Worm (Caenorhabditis elegans) whole organism, L4 larva: Measurements from ENCODE around the gene D1005.4.

ENCODE experiments used
- ZK546.5 ChIP-seq, 2 experiments: sonication (generic microtip); optimal IDR thresholded peaks; 2 replicates each; lab custom pipeline; 2017; ENCODE audit warnings: missing biosample characterization in 2 of 2, missing genetic modification characterization in 2 of 2
- arid-1 ChIP-seq: fragments of 200-800 bp; sonication (Bioruptor generic); conservative IDR thresholded peaks from 2 replicates; pipeline ENCODE4 v1.3.6; 2022; ENCODE audit warnings: missing genetic modification reagents, missing genetic modification characterization, missing compliant biosample characterization
- ceh-44 ChIP-seq: fragments of 200-800 bp; sonication (Bioruptor generic); IDR thresholded peaks from 2 replicates; pipeline ENCODE4 v1.3.6; 2022; ENCODE audit warnings: missing genetic modification reagents, missing genetic modification characterization, missing compliant biosample characterization
- ceh-82 ChIP-seq: sonication (generic microtip); optimal IDR thresholded peaks from 2 replicates; lab custom pipeline; 2017; ENCODE audit warnings: missing biosample characterization, missing genetic modification characterization
- egl-27 ChIP-seq: sonication (generic microtip); optimal IDR thresholded peaks from 3 replicates; lab custom pipeline; 2017; ENCODE audit warnings: missing biosample characterization, missing genetic modification reagents, missing genetic modification characterization
- lsy-2 ChIP-seq, 2 experiments: fragments of 150-350 bp in 1 of 2; sonication (generic microtip) in 1 of 2; optimal IDR thresholded peaks; 2 replicates each; lab custom pipeline; 2014 to 2017; ENCODE audit warnings: missing biosample characterization in 2 of 2, missing genetic modification characterization in 2 of 2
- mes-2 ChIP-seq: sonication (generic microtip); optimal IDR thresholded peaks from 2 replicates; lab custom pipeline; 2016; ENCODE audit warnings: missing genotype, mild to moderate bottlenecking, missing genetic modification characterization, missing compliant biosample characterization; ENCODE audit not compliant: poor library complexity, severe bottlenecking
- nhr-77 ChIP-seq: fragments of 150-350 bp; optimal IDR thresholded peaks from 2 replicates; lab custom pipeline; 2014; ENCODE audit warnings: missing biosample characterization, missing genetic modification characterization
- pha-4 ChIP-seq, 2 experiments: fragments of 150-350 bp in 1 of 2; fragments of 200-800 bp in 1 of 2; sonication (Bioruptor generic) in 1 of 2; IDR thresholded peaks in 1 of 2; optimal IDR thresholded peaks in 1 of 2; 2 replicates each; pipeline versions ENCODE4 v1.3.6 to Lab custom; 2014 to 2022; ENCODE audit warnings: missing genetic modification characterization in 2 of 2, missing genetic modification reagents in 2 of 2, missing biosample characterization in 1 of 2, missing compliant biosample characterization in 1 of 2
- snpc-4 ChIP-seq: fragments of 150-350 bp; optimal IDR thresholded peaks from 2 replicates; lab custom pipeline; 2014; ENCODE audit warnings: missing biosample characterization, missing genetic modification characterization
- unc-130 ChIP-seq: sonication (generic microtip); optimal IDR thresholded peaks from 2 replicates; lab custom pipeline; 2016; ENCODE audit warnings: missing genetic modification reagents, missing genetic modification characterization, missing compliant biosample characterization
- unc-62 ChIP-seq, 3 experiments: fragments of 150-350 bp in 1 of 3; sonication (generic microtip); optimal IDR thresholded peaks in 2 of 3; peaks in 1 of 3; 1 replicate in 1 of 3; 2 replicates in 2 of 3; lab custom pipeline; 2014 to 2017; ENCODE audit warnings: missing biosample characterization in 3 of 3, missing genetic modification characterization in 3 of 3, missing genetic modification reagents in 3 of 3, missing genotype in 1 of 3

DNA sequence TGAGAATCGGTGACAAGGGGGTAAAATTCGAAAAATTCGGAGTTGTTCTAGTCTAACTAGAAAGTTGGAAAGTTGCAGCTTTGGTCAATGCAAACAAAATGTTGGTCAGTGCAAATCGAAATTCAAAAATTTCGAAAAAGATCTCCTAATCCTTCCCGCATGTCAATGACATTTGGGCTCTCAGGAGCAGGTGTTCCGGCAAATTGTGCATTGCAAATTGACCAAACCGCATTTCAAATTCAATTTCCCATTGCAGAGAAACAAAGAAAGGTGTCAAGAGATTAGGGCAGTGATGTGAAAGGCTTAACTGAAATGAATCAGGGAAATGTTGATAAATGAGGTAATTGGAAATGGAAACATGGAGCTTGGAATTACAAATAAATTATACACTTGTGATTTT is 37.7 kb upstream of the D1005.4 start:
- TF ChIP-seq mes-2 (tag; lab: Kevin White, UChicago), result no peak
- TF ChIP-seq nhr-77, result no peak
- no peak for TF ChIP-seq lsy-2 (tag; optimal IDR thresholded peaks at IDR 0.05; lab: Kevin White, UChicago)
- no peak for TF ChIP-seq pha-4 (GFP tag; IDR thresholded peaks at IDR 0.05; lab: Robert Waterston, UW)
- no peak for TF ChIP-seq pha-4 (tag; optimal IDR thresholded peaks at IDR 0.05; lab: Kevin White, UChicago)
- TF ChIP-seq ceh-44 (GFP tag; lab: Robert Waterston, UW), result no peak
- no peak for TF ChIP-seq ceh-82 (tag; lab: Kevin White, UChicago)
- no peak for TF ChIP-seq arid-1 (GFP tag; lab: Robert Waterston, UW)
- TF ChIP-seq egl-27 (tag; lab: Kevin White, UChicago), result no peak
- TF ChIP-seq unc-130 (GFP tag; lab: Kevin White, UChicago), result no peak
- no peak for TF ChIP-seq ZK546.5 (tag; optimal IDR thresholded peaks at IDR 0.05; lab: Kevin White, UChicago)
- no peak for TF ChIP-seq snpc-4 (tag; lab: Kevin White, UChicago)
- no peak for TF ChIP-seq unc-62 (GFP tag; optimal IDR thresholded peaks at IDR 0.05 in 1 of 2; lab: Kevin White, UChicago)
- no peak for TF ChIP-seq unc-62 (tag; optimal IDR thresholded peaks at IDR 0.05; lab: Kevin White, UChicago)
